Fruit fly (Drosophila melanogaster) whole organism, embryonic: Measurements from ENCODE around the gene ND-13A.

Experiments
- ATbp ChIP-seq: fragments of 200-800 bp; sonication (Bioruptor generic); optimal IDR thresholded peaks from 2 replicates; lab custom pipeline; 2017; ENCODE audit warnings: missing biosample characterization, mild to moderate bottlenecking, missing genetic modification characterization, missing genetic modification reagents
- Abd-B ChIP-seq: fragments of 200-800 bp; sonication (Bioruptor generic); optimal IDR thresholded peaks from 2 replicates; lab custom pipeline; 2018; ENCODE audit warnings: missing biosample characterization, mild to moderate bottlenecking, missing genetic modification characterization, moderate library complexity
- Awh ChIP-seq: fragments of 200-800 bp; sonication (Bioruptor generic); IDR thresholded peaks from 2 replicates; pipeline ENCODE4, ENCODE4 v1.3.6; 2022; ENCODE audit warnings: missing biosample characterization, missing genetic modification characterization
- CG10321 ChIP-seq: fragments of 200-800 bp; sonication (Bioruptor generic); IDR thresholded peaks from 2 replicates; pipeline ENCODE4 v1.3.6; 2022; ENCODE audit warnings: missing biosample characterization, missing genetic modification characterization
- CG11560 ChIP-seq: fragments of 200-800 bp; sonication (Bioruptor generic); IDR thresholded peaks from 3 replicates; pipeline ENCODE4 v1.3.6; 2022; ENCODE audit warnings: missing biosample characterization, missing genetic modification characterization
- CG1233 ChIP-seq: fragments of 200-800 bp; sonication (Bioruptor generic); optimal IDR thresholded peaks from 4 replicates; lab custom pipeline; 2018; ENCODE audit warnings: missing biosample characterization, mild to moderate bottlenecking, missing genetic modification characterization
- CG12942 ChIP-seq: fragments of 200-800 bp; sonication (Bioruptor generic); optimal IDR thresholded peaks from 3 replicates; lab custom pipeline; 2016; ENCODE audit warnings: missing biosample characterization, missing genetic modification characterization
- CG15011 ChIP-seq: fragments of 200-800 bp; sonication (Bioruptor generic); optimal IDR thresholded peaks from 3 replicates; lab custom pipeline; 2018; ENCODE audit warnings: missing biosample characterization, mild to moderate bottlenecking, missing genetic modification characterization
- CG1602 ChIP-seq: fragments of 200-800 bp; sonication (Bioruptor generic); optimal IDR thresholded peaks from 3 replicates; lab custom pipeline; 2016; ENCODE audit warnings: missing biosample characterization, missing genetic modification characterization
- CG16779 ChIP-seq: fragments of 200-800 bp; sonication (Bioruptor generic); IDR thresholded peaks from 2 replicates; pipeline ENCODE4 v1.3.6; 2022; ENCODE audit warnings: missing biosample characterization, missing genetic modification characterization
- CG18599 ChIP-seq: fragments of 200-800 bp; sonication (Bioruptor generic); optimal IDR thresholded peaks from 3 replicates; lab custom pipeline; 2017; ENCODE audit warnings: missing biosample characterization, missing genetic modification characterization, mild to moderate bottlenecking, moderate library complexity, missing genetic modification reagents
- CG2116 ChIP-seq: fragments of 200-800 bp; sonication (Bioruptor generic); optimal IDR thresholded peaks from 3 replicates; lab custom pipeline; 2018; ENCODE audit warnings: missing biosample characterization, mild to moderate bottlenecking, missing genetic modification characterization
- CG3065 ChIP-seq: fragments of 200-800 bp; sonication (Bioruptor generic); optimal IDR thresholded peaks from 2 replicates; lab custom pipeline; 2016; ENCODE audit warnings: missing biosample characterization, missing genetic modification characterization
- CG32532 ChIP-seq: fragments of 200-800 bp; sonication (Bioruptor generic); IDR thresholded peaks from 2 replicates; pipeline ENCODE4 v1.3.6; 2022; ENCODE audit warnings: missing biosample characterization, missing genetic modification characterization
- CG3995 ChIP-seq: fragments of 200-800 bp; sonication (Bioruptor generic); optimal IDR thresholded peaks from 3 replicates; lab custom pipeline; 2016; ENCODE audit warnings: missing biosample characterization, missing genetic modification characterization
- CG6272 ChIP-seq: fragments of 200-800 bp; sonication (Bioruptor generic); IDR thresholded peaks from 2 replicates; pipeline ENCODE4 v1.3.6; 2022; ENCODE audit warnings: missing biosample characterization, missing genetic modification characterization
- CG7745 ChIP-seq: fragments of 200-800 bp; sonication (Bioruptor generic); optimal IDR thresholded peaks from 2 replicates; lab custom pipeline; 2018; ENCODE audit warnings: missing biosample characterization, mild to moderate bottlenecking, missing genetic modification characterization, moderate library complexity
- CG8388 ChIP-seq: fragments of 200-800 bp; sonication (Bioruptor generic); optimal IDR thresholded peaks from 2 replicates; lab custom pipeline; 2019; ENCODE audit warnings: missing biosample characterization, mild to moderate bottlenecking, missing genetic modification characterization, moderate library complexity
- CG9215 ChIP-seq: fragments of 200-800 bp; sonication (Bioruptor generic); IDR thresholded peaks from 2 replicates; pipeline ENCODE4 v1.3.6; 2022; ENCODE audit warnings: missing biosample characterization, missing genetic modification characterization
- CkIIα-i1 ChIP-seq: fragments of 200-800 bp; sonication (Bioruptor generic); IDR thresholded peaks from 2 replicates; pipeline ENCODE4 v1.3.6; 2022; ENCODE audit warnings: missing biosample characterization, missing genetic modification characterization
- Doc2 ChIP-seq: fragments of 200-800 bp; sonication (Bioruptor generic); IDR thresholded peaks from 2 replicates; pipeline ENCODE4 v1.3.6; 2022; ENCODE audit warnings: missing biosample characterization, missing genetic modification characterization
- HLH4C ChIP-seq: fragments of 200-800 bp; sonication (Bioruptor generic); IDR thresholded peaks from 3 replicates; pipeline ENCODE4 v1.3.6; 2022; ENCODE audit warnings: missing biosample characterization, missing genetic modification characterization; ENCODE audit not compliant: partially characterized antibody
- Lpt ChIP-seq: fragments of >200 bp; optimal IDR thresholded peaks from 2 replicates; lab custom pipeline; 2018; ENCODE audit warnings: missing biosample characterization, missing genetic modification characterization
- Med ChIP-seq: fragments of 200-800 bp; sonication (Bioruptor generic); peaks from one replicate; lab custom pipeline; 2016; ENCODE audit warnings: missing biosample characterization, missing genetic modification characterization, mild to moderate bottlenecking, inconsistent platforms, moderate library complexity
- Mrtf ChIP-seq: fragments of 200-800 bp; sonication (Bioruptor generic); IDR thresholded peaks from 3 replicates; pipeline ENCODE4 v1.3.6; 2022; ENCODE audit warnings: missing biosample characterization, missing genetic modification characterization
- NK7.1 ChIP-seq: fragments of 200-800 bp; sonication (Bioruptor generic); optimal IDR thresholded peaks from 3 replicates; lab custom pipeline; 2016; ENCODE audit warnings: missing biosample characterization, missing genetic modification characterization
- Sin3A ChIP-seq: fragments of >200 bp; optimal IDR thresholded peaks from 2 replicates; lab custom pipeline; 2018
- Sry-β ChIP-seq: fragments of 200-800 bp; sonication (Bioruptor generic); optimal IDR thresholded peaks from 2 replicates; lab custom pipeline; 2018; ENCODE audit warnings: missing biosample characterization, mild to moderate bottlenecking, missing genetic modification characterization, moderate library complexity
- amos ChIP-seq: fragments of 200-800 bp; sonication (Bioruptor generic); IDR thresholded peaks from 2 replicates; pipeline ENCODE4 v1.3.6; 2022; ENCODE audit warnings: missing biosample characterization, missing genetic modification characterization; ENCODE audit not compliant: partially characterized antibody
- ara ChIP-seq: fragments of 200-800 bp; sonication (Bioruptor generic); IDR thresholded peaks from 2 replicates; pipeline ENCODE4 v1.3.6; 2022; ENCODE audit warnings: missing biosample characterization, missing genetic modification characterization
- ato ChIP-seq: fragments of 200-800 bp; sonication (Bioruptor generic); IDR thresholded peaks from 2 replicates; pipeline ENCODE4 v1.3.6; 2022; ENCODE audit warnings: missing biosample characterization, missing genetic modification characterization; ENCODE audit not compliant: partially characterized antibody
- caup ChIP-seq: fragments of 200-800 bp; sonication (Bioruptor generic); optimal IDR thresholded peaks from 3 replicates; lab custom pipeline; 2017; ENCODE audit warnings: missing biosample characterization, mild to moderate bottlenecking, missing genetic modification characterization, moderate library complexity; ENCODE audit not compliant: severe bottlenecking
- chinmo ChIP-seq: fragments of 200-800 bp; sonication (Bioruptor generic); IDR thresholded peaks from 4 replicates; pipeline ENCODE4 v1.3.6; 2022; ENCODE audit warnings: missing biosample characterization, missing genetic modification characterization; ENCODE audit not compliant: partially characterized antibody
- dimm ChIP-seq: fragments of 200-800 bp; sonication (Bioruptor generic); IDR thresholded peaks from 2 replicates; pipeline ENCODE4 v1.3.6; 2022; ENCODE audit warnings: missing biosample characterization, missing genetic modification characterization
- dmrt11E ChIP-seq: fragments of 200-800 bp; sonication (Bioruptor generic); optimal IDR thresholded peaks from 3 replicates; lab custom pipeline; 2018; ENCODE audit warnings: missing biosample characterization, mild to moderate bottlenecking, missing genetic modification characterization, moderate library complexity
- en ChIP-seq: fragments of 200-800 bp; sonication (Bioruptor generic); optimal IDR thresholded peaks from 2 replicates; lab custom pipeline; 2016; ENCODE audit warnings: missing biosample characterization, missing genetic modification characterization
- fd3F ChIP-seq: fragments of 200-800 bp; sonication (Bioruptor generic); optimal IDR thresholded peaks from 2 replicates; lab custom pipeline; 2018; ENCODE audit warnings: missing biosample characterization, mild to moderate bottlenecking, missing genetic modification characterization, moderate library complexity
- gsb-n ChIP-seq: fragments of 200-800 bp; sonication (Bioruptor generic); optimal IDR thresholded peaks from 3 replicates; lab custom pipeline; 2018; ENCODE audit warnings: missing biosample characterization, mild to moderate bottlenecking, missing genetic modification characterization
- hth ChIP-seq: fragments of >200 bp; optimal IDR thresholded peaks from 2 replicates; lab custom pipeline; 2017; ENCODE audit warnings: inconsistent platforms
- knrl ChIP-seq: fragments of 200-800 bp; sonication (Bioruptor generic); IDR thresholded peaks from 3 replicates; pipeline ENCODE4 v1.3.6; 2022; ENCODE audit warnings: missing biosample characterization, missing genetic modification characterization; ENCODE audit not compliant: partially characterized antibody
- nerfin-2 ChIP-seq: fragments of 200-800 bp; sonication (Bioruptor generic); IDR thresholded peaks from 2 replicates; pipeline ENCODE4 v1.3.6; 2022; ENCODE audit warnings: missing biosample characterization, missing genetic modification characterization; ENCODE audit not compliant: partially characterized antibody
- p53 ChIP-seq: fragments of 200-800 bp; sonication (Bioruptor generic); optimal IDR thresholded peaks from 2 replicates; lab custom pipeline; 2016; ENCODE audit warnings: missing biosample characterization, missing genetic modification characterization
- peb ChIP-seq: fragments of 200-800 bp; sonication (Bioruptor generic); IDR thresholded peaks from 2 replicates; pipeline ENCODE4 v1.3.6; 2022; ENCODE audit warnings: missing biosample characterization, missing genetic modification characterization
- pum ChIP-seq: fragments of 200-800 bp; sonication (Bioruptor generic); optimal IDR thresholded peaks from 2 replicates; lab custom pipeline; 2016; ENCODE audit warnings: missing biosample characterization, missing genetic modification characterization
- slbo ChIP-seq: fragments of 200-800 bp; sonication (Bioruptor generic); IDR thresholded peaks from 2 replicates; pipeline ENCODE4 v1.3.6; 2022; ENCODE audit warnings: missing biosample characterization, missing genetic modification characterization
- tin ChIP-seq: fragments of 200-800 bp; sonication (Bioruptor generic); optimal IDR thresholded peaks from 3 replicates; lab custom pipeline; 2016; ENCODE audit warnings: missing biosample characterization, missing genetic modification characterization
- tio ChIP-seq: fragments of 200-800 bp; sonication (Bioruptor generic); optimal IDR thresholded peaks from 2 replicates; lab custom pipeline; 2017; ENCODE audit warnings: missing biosample characterization, missing genetic modification characterization, inconsistent platforms
- vvl ChIP-seq: fragments of 200-800 bp; sonication (Bioruptor generic); IDR thresholded peaks from 2 replicates; pipeline ENCODE4 v1.3.6; 2022; ENCODE audit warnings: missing biosample characterization, missing genetic modification characterization
- zfh2 ChIP-seq: fragments of 200-800 bp; sonication (Bioruptor generic); optimal IDR thresholded peaks from 2 replicates; lab custom pipeline; 2016; ENCODE audit warnings: missing biosample characterization, missing genetic modification characterization

Gene ND-13A

DNA sequence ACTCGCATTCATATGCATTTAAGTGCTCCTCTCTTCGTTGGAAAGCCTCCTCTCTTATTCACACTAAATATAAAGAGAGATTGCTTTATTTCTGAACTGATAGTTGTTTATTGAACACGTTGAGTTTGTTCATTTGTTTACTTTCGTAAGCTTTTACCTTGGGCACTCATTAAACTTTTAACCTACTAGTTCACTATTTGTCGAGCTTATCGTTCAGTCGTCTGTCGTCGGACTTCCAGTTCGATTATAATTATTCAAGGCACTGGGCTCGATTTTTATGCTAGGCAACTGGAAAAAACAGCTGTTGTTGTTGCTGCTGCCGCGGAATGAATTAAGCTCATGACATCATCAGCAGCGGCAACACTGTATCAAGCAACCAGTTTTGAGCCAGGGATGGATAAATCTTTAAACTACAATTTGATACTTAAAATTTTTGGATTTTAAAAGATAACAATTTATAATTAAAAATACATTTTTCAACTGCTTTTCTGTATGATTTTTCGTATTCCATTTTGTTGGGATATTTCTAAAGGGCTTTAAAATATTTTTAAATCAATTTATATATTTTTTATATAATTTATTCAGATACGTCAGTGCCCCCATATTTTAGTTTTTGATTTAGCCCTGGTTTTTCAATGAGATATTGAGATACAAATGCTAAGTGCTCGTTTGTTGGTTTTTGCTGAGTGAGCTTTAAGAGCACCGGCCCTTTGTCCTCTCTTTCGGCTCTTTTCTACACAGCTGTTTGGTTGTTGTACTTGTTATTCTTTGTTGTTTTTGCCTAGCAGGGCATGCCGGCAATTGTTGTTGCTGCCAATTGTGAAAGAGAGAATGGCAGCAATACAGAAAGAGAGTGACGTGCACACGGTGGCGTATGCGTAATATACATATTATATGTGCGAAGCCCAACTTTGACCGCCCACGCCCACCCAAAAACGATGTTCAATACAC is 45.4 kb upstream of the ND-13A start (continued):
- TF ChIP-seq CG2116 (peak; percentile 57), tin (GFP tag; lab: Kevin White, UChicago) (peak; percentile 85), CG9215 (GFP tag; lab: Robert Waterston, UW) (peak; percentile 94), hth (lab: Kevin White, UChicago) (no peak), CG15011 (peak; percentile 82), NK7.1 (GFP tag; lab: Kevin White, UChicago) (no peak), Mrtf (GFP tag; lab: Robert Waterston, UW) (peak; percentile 92; the same call in 2 of the 3 replicates), pum (GFP tag; lab: Kevin White, UChicago) (no peak), dimm (GFP tag; lab: Robert Waterston, UW) (peak; percentile 85), HLH4C (GFP tag; lab: Robert Waterston, UW) (no peak), en (no peak), knrl (GFP tag; lab: Robert Waterston, UW) (no peak), Abd-B (GFP tag; lab: Kevin White, UChicago) (peak; percentile 94), gsb-n (tag; lab: Kevin White, UChicago) (peak; percentile 86), CG18599 (GFP tag; lab: Kevin White, UChicago) (peak; percentile 97), dmrt11E (tag; lab: Kevin White, UChicago) (peak; percentile 45), ato (GFP tag; lab: Robert Waterston, UW) (no peak), fd3F (GFP tag; lab: Kevin White, UChicago) (peak; percentile 96), chinmo (GFP tag; lab: Robert Waterston, UW) (peak; percentile 94; the same call in 3 of the 4 replicates), CG11560 (tag; lab: Robert Waterston, UW) (peak; percentile 85), slbo (peak; percentile 97), ara (peak; percentile 92), CkIIα-i1 (GFP tag; lab: Robert Waterston, UW) (0 out of 2 replicates have a peak, but pooled peaks have one; percentile 51), Sin3A (lab: Kevin White, UChicago) (no peak), tio (GFP tag; lab: Kevin White, UChicago) (peak; percentile 75), vvl (GFP tag; lab: Robert Waterston, UW) (peak; percentile 97), CG1233 (peak; percentile 93), Sry-β (GFP tag; lab: Kevin White, UChicago) (peak; percentile 42), CG12942 (GFP tag; lab: Kevin White, UChicago) (peak; percentile 82), peb (GFP tag; lab: Robert Waterston, UW) (peak; percentile 82), Med (GFP tag; lab: Kevin White, UChicago) (peak; percentile 63), CG32532 (GFP tag; lab: Robert Waterston, UW) (peak; percentile 98), Awh (GFP tag; lab: Robert Waterston, UW) (peak; percentile 95), CG10321 (GFP tag; lab: Robert Waterston, UW) (peak; percentile 79), CG16779 (GFP tag; lab: Robert Waterston, UW) (no peak), CG3995 (GFP tag; lab: Kevin White, UChicago) (no peak), CG3065 (GFP tag; lab: Kevin White, UChicago) (peak; percentile 63), amos (no peak; the same call in 1 of the 2 replicates), CG7745 (tag; lab: Kevin White, UChicago) (no peak), CG8388 (GFP tag; lab: Kevin White, UChicago) (peak; percentile 92), CG1602 (GFP tag; lab: Kevin White, UChicago) (peak; percentile 80), CG6272 (GFP tag; lab: Robert Waterston, UW) (peak; percentile 90), caup (GFP tag; lab: Kevin White, UChicago) (peak; percentile 94), p53 (GFP tag; lab: Kevin White, UChicago) (no peak), Lpt (GFP tag; lab: Kevin White, UChicago) (no peak), ATbp (GFP tag; lab: Kevin White, UChicago) (peak; percentile 87), Doc2 (GFP tag; lab: Robert Waterston, UW) (no peak), nerfin-2 (GFP tag; lab: Robert Waterston, UW) (no peak), zfh2 (GFP tag; lab: Kevin White, UChicago) (peak; percentile 44)
